Worm (Caenorhabditis elegans) whole organism, young adult: ENCODE results near the gene W04D2.4.

Experiments used
- C06A6.2 ChIP-seq: fragments of 200-800 bp; sonication (Bioruptor generic); conservative IDR thresholded peaks from 2 replicates; pipeline ENCODE4 v1.3.6; 2022; ENCODE audit warnings: missing genetic modification characterization, missing compliant biosample characterization
- C17E4.6 ChIP-seq: fragments of 200-800 bp; sonication (Bioruptor generic); IDR thresholded peaks from 2 replicates; pipeline ENCODE4 v1.3.6; 2022; ENCODE audit warnings: missing genetic modification reagents, missing genetic modification characterization, missing compliant biosample characterization
- F10E7.11 ChIP-seq: sonication (generic microtip); optimal IDR thresholded peaks from 2 replicates; lab custom pipeline; 2017; ENCODE audit warnings: mild to moderate bottlenecking, missing genetic modification characterization, moderate library complexity, missing compliant biosample characterization
- F39B2.1 ChIP-seq: fragments of 200-800 bp; sonication (Bioruptor generic); IDR thresholded peaks from 2 replicates; pipeline ENCODE4 v1.3.6; 2022; ENCODE audit warnings: missing genetic modification reagents, missing genetic modification characterization, missing compliant biosample characterization
- F55B11.4 ChIP-seq: sonication (generic microtip); optimal IDR thresholded peaks from 2 replicates; lab custom pipeline; 2016; ENCODE audit warnings: missing compliant biosample characterization, missing genetic modification characterization, borderline replicate concordance; ENCODE audit not compliant: insufficient read depth
- F57A8.1 ChIP-seq: fragments of 200-800 bp; sonication (Bioruptor generic); optimal IDR thresholded peaks from 2 replicates; lab custom pipeline; 2018; ENCODE audit warnings: mild to moderate bottlenecking, missing genetic modification characterization, moderate library complexity, missing compliant biosample characterization
- Y53F4B.3 ChIP-seq: fragments of 200-800 bp; sonication (Bioruptor generic); IDR thresholded peaks from 2 replicates; pipeline ENCODE4 v1.3.6; 2022; ENCODE audit warnings: missing genetic modification reagents, missing genetic modification characterization, missing compliant biosample characterization
- Y79H2A.3 ChIP-seq: fragments of 200-800 bp; sonication (Bioruptor generic); conservative IDR thresholded peaks from 2 replicates; pipeline ENCODE4 v1.3.6; 2022; ENCODE audit warnings: missing genetic modification reagents, missing genetic modification characterization, missing compliant biosample characterization
- ZK185.1 ChIP-seq: sonication (generic microtip); optimal IDR thresholded peaks from 2 replicates; lab custom pipeline; 2016; ENCODE audit warnings: mild to moderate bottlenecking, missing genetic modification characterization, missing compliant biosample characterization; ENCODE audit not compliant: poor library complexity, severe bottlenecking
- ama-1 ChIP-seq, 3 experiments: fragments of 150-350 bp in 1 of 3; sonication (generic microtip) in 2 of 3; optimal IDR thresholded peaks; 2 replicates each; lab custom pipeline; 2014 to 2018; ENCODE audit warnings: missing biosample characterization in 2 of 3, missing genetic modification characterization in 2 of 3, missing genetic modification reagents in 2 of 3
- aptf-2 ChIP-seq: fragments of 200-800 bp; sonication (Bioruptor generic); conservative IDR thresholded peaks from 2 replicates; pipeline ENCODE4 v1.3.6; 2022; ENCODE audit warnings: missing genetic modification reagents, missing genetic modification characterization, missing compliant biosample characterization
- aptf-3 ChIP-seq: fragments of 200-800 bp; sonication (Bioruptor generic); IDR thresholded peaks from 2 replicates; pipeline ENCODE4 v1.3.6; 2022; ENCODE audit warnings: missing genetic modification characterization, missing compliant biosample characterization
- attf-3 ChIP-seq: fragments of 200-800 bp; sonication (Bioruptor generic); conservative IDR thresholded peaks from 2 replicates; pipeline ENCODE4 v1.3.6; 2022; ENCODE audit warnings: missing genetic modification reagents, missing genetic modification characterization, missing compliant biosample characterization
- attf-6 ChIP-seq: fragments of 200-800 bp; sonication (Bioruptor generic); IDR thresholded peaks from 2 replicates; pipeline ENCODE4 v1.3.6; 2022; ENCODE audit warnings: missing genetic modification reagents, missing genetic modification characterization, missing compliant biosample characterization
- bed-1 ChIP-seq: fragments of 200-800 bp; sonication (Bioruptor generic); IDR thresholded peaks from 2 replicates; pipeline ENCODE4 v1.3.6; 2022; ENCODE audit warnings: missing genetic modification reagents, missing genetic modification characterization, missing compliant biosample characterization
- bed-2 ChIP-seq: fragments of 200-800 bp; sonication (Bioruptor generic); IDR thresholded peaks from 2 replicates; pipeline ENCODE4 v1.3.6; 2022; ENCODE audit warnings: missing genetic modification reagents, missing genetic modification characterization, missing compliant biosample characterization
- ccch-3 ChIP-seq: fragments of 200-800 bp; sonication (Bioruptor generic); optimal IDR thresholded peaks from 2 replicates; lab custom pipeline; 2018; ENCODE audit warnings: mild to moderate bottlenecking, missing genetic modification characterization, missing compliant biosample characterization
- ceh-27 ChIP-seq: fragments of 200-800 bp; sonication (Bioruptor generic); optimal IDR thresholded peaks from 2 replicates; lab custom pipeline; 2018; ENCODE audit warnings: mild to moderate bottlenecking, missing genetic modification characterization, moderate library complexity, missing compliant biosample characterization
- ceh-79 ChIP-seq: sonication (generic microtip); optimal IDR thresholded peaks from 2 replicates; lab custom pipeline; 2017; ENCODE audit warnings: mild to moderate bottlenecking, missing genetic modification characterization, missing compliant biosample characterization
- chd-7 ChIP-seq: sonication (generic microtip); optimal IDR thresholded peaks from 2 replicates; lab custom pipeline; 2016; ENCODE audit warnings: mild to moderate bottlenecking, missing genetic modification characterization, moderate library complexity, missing compliant biosample characterization
- ekl-4 ChIP-seq: fragments of 200-800 bp; sonication (Bioruptor generic); IDR thresholded peaks from 2 replicates; pipeline ENCODE4 v1.3.6; 2022; ENCODE audit warnings: missing genetic modification reagents, missing genetic modification characterization, missing compliant biosample characterization
- ets-4 ChIP-seq: fragments of 200-800 bp; sonication (Bioruptor generic); optimal IDR thresholded peaks from 2 replicates; lab custom pipeline; 2018; ENCODE audit warnings: mild to moderate bottlenecking, missing genetic modification characterization, missing compliant biosample characterization
- hmg-1.2 ChIP-seq: fragments of 200-800 bp; sonication (Bioruptor generic); IDR thresholded peaks from 2 replicates; pipeline ENCODE4 v1.3.6; 2022; ENCODE audit warnings: missing genetic modification reagents, missing genetic modification characterization, missing compliant biosample characterization
- hsf-1 ChIP-seq: fragments of 200-800 bp; sonication (Bioruptor generic); IDR thresholded peaks from 2 replicates; pipeline ENCODE4 v1.3.6; 2022; ENCODE audit warnings: missing genetic modification reagents, missing genetic modification characterization, missing compliant biosample characterization
- lin-35 ChIP-seq, 3 experiments: fragments of 150-350 bp in 2 of 3; sonication (generic microtip) in 1 of 3; optimal IDR thresholded peaks; 2 replicates each; lab custom pipeline; 2014 to 2018; ENCODE audit warnings: missing biosample characterization in 3 of 3, missing genetic modification characterization in 3 of 3, missing genetic modification reagents in 3 of 3
- lin-54 ChIP-seq: fragments of 200-800 bp; sonication (Bioruptor generic); optimal IDR thresholded peaks from 2 replicates; lab custom pipeline; 2018; ENCODE audit warnings: mild to moderate bottlenecking, missing genetic modification characterization, missing compliant biosample characterization
- lir-1 ChIP-seq: fragments of 200-800 bp; sonication (Bioruptor generic); conservative IDR thresholded peaks from 2 replicates; pipeline ENCODE4 v1.3.6; 2022; ENCODE audit warnings: missing genetic modification reagents, missing genetic modification characterization, missing compliant biosample characterization
- madf-8 ChIP-seq: fragments of 200-800 bp; sonication (Bioruptor generic); conservative IDR thresholded peaks from 2 replicates; pipeline ENCODE4 v1.3.6; 2022; ENCODE audit warnings: missing genetic modification reagents, missing genetic modification characterization, missing compliant biosample characterization
- nfya-1 ChIP-seq: sonication (generic microtip); optimal IDR thresholded peaks from 2 replicates; lab custom pipeline; 2017; ENCODE audit warnings: antibody characterized with exemption, missing compliant biosample characterization, missing genetic modification characterization, borderline replicate concordance; ENCODE audit not compliant: insufficient read depth
- nfya-2 ChIP-seq: fragments of 200-800 bp; sonication (Bioruptor generic); IDR thresholded peaks from 2 replicates; pipeline ENCODE4 v1.3.6; 2022; ENCODE audit warnings: missing genetic modification reagents, missing genetic modification characterization, missing compliant biosample characterization
- nhr-90 ChIP-seq: sonication (generic microtip); optimal IDR thresholded peaks from 2 replicates; lab custom pipeline; 2016; ENCODE audit warnings: missing genotype, mild to moderate bottlenecking, missing genetic modification characterization, missing compliant biosample characterization
- snpc-1.3 ChIP-seq: sonication (generic microtip); optimal IDR thresholded peaks from 2 replicates; lab custom pipeline; 2017; ENCODE audit warnings: missing genetic modification characterization, mild to moderate bottlenecking, missing compliant biosample characterization, antibody characterized with exemption, moderate library complexity, missing genotype, missing genetic modification reagents; ENCODE audit not compliant: insufficient read depth
- snpc-3.4 ChIP-seq: sonication (generic microtip); optimal IDR thresholded peaks from 2 replicates; lab custom pipeline; 2017; ENCODE audit warnings: missing genetic modification characterization, mild to moderate bottlenecking, missing compliant biosample characterization, antibody characterized with exemption, moderate library complexity, missing genotype, missing genetic modification reagents
- sptf-2 ChIP-seq: fragments of 200-800 bp; sonication (Bioruptor generic); optimal IDR thresholded peaks from 2 replicates; lab custom pipeline; 2018; ENCODE audit warnings: mild to moderate bottlenecking, missing genetic modification characterization, missing compliant biosample characterization
- unc-130 ChIP-seq: sonication (generic microtip); optimal IDR thresholded peaks from 2 replicates; lab custom pipeline; 2016; ENCODE audit warnings: missing genetic modification reagents, missing genetic modification characterization, missing compliant biosample characterization
- xnd-1 ChIP-seq: sonication (generic microtip); optimal IDR thresholded peaks from 2 replicates; lab custom pipeline; 2016; ENCODE audit warnings: missing genotype, missing genetic modification reagents, missing genetic modification characterization, missing compliant biosample characterization
- zfh-2 ChIP-seq: fragments of 200-800 bp; sonication (Bioruptor generic); conservative IDR thresholded peaks from 2 replicates; pipeline ENCODE4 v1.3.6; 2022; ENCODE audit warnings: missing genetic modification reagents, missing genetic modification characterization, missing compliant biosample characterization
- ztf-22 ChIP-seq: fragments of 200-800 bp; sonication (Bioruptor generic); optimal IDR thresholded peaks from 2 replicates; lab custom pipeline; 2018; ENCODE audit warnings: mild to moderate bottlenecking, missing genetic modification characterization, moderate library complexity, missing compliant biosample characterization

The W04D2.4 gene

ce11 chrV:12542683-12543319 is 45.2 kb upstream of the W04D2.4 start:
- TF ChIP-seq C17E4.6 (GFP tag; lab: Robert Waterston, UW) (no peak), snpc-1.3 (tag; lab: Kevin White, UChicago) (no peak), zfh-2 (GFP tag; lab: Robert Waterston, UW) (no peak), ceh-27 (GFP tag; lab: Kevin White, UChicago) (no peak), Y79H2A.3 (GFP tag; lab: Robert Waterston, UW) (no peak), nhr-90 (tag; lab: Kevin White, UChicago) (no peak), F39B2.1 (GFP tag; lab: Robert Waterston, UW) (no peak), hmg-1.2 (GFP tag; lab: Robert Waterston, UW) (no peak), nfya-2 (GFP tag; lab: Robert Waterston, UW) (no peak), ets-4 (no peak), ccch-3 (GFP tag; lab: Kevin White, UChicago) (no peak), lir-1 (no peak), xnd-1 (no peak)

ce11 chrV:12541207-12541606 is 43.7 kb upstream of the W04D2.4 start:
- TF ChIP-seq aptf-2 (GFP tag; lab: Robert Waterston, UW): no peak
- TF ChIP-seq ztf-22 (GFP tag; lab: Kevin White, UChicago): no peak
- TF ChIP-seq ZK185.1 (tag; lab: Kevin White, UChicago): no peak
- TF ChIP-seq unc-130 (GFP tag; lab: Kevin White, UChicago): no peak
- TF ChIP-seq C06A6.2 (GFP tag; lab: Robert Waterston, UW): no peak
- TF ChIP-seq F57A8.1 (GFP tag; lab: Kevin White, UChicago): no peak
- no peak for TF ChIP-seq F10E7.11
- TF ChIP-seq bed-2 (GFP tag; lab: Robert Waterston, UW): no peak
- no peak for TF ChIP-seq ceh-79
- TF ChIP-seq lin-54 (GFP tag; lab: Kevin White, UChicago): no peak

ce11 chrV:12540739-12541138 is 43.2 kb upstream of the W04D2.4 start, which contains the start of gene F45D3.2:
Gene F45D3.2, plus strand, starts transcription at chrV:12541039.
- TF ChIP-seq nfya-1 (tag; lab: Kevin White, UChicago) (no peak), attf-3 (GFP tag; lab: Robert Waterston, UW) (no peak), hsf-1 (GFP tag; lab: Robert Waterston, UW) (no peak), aptf-3 (GFP tag; lab: Robert Waterston, UW) (no peak), bed-1 (GFP tag; lab: Robert Waterston, UW) (no peak), lin-35 (GFP tag; optimal IDR thresholded peaks at IDR 0.05; lab: Kevin White, UChicago) (no peak), Y53F4B.3 (no peak), ama-1 (optimal IDR thresholded peaks at IDR 0.05; lab: Kevin White, UChicago) (no peak), ama-1 (GFP tag; optimal IDR thresholded peaks at IDR 0.05; lab: Kevin White, UChicago) (no peak), attf-6 (GFP tag; lab: Robert Waterston, UW) (no peak), snpc-3.4 (tag; lab: Kevin White, UChicago) (no peak), ekl-4 (no peak), F55B11.4 (tag; lab: Kevin White, UChicago) (no peak), Y79H2A.3 (GFP tag; lab: Robert Waterston, UW) (no peak), sptf-2 (no peak), madf-8 (no peak), chd-7 (no peak)
